Fruit fly (Drosophila melanogaster): Measurements from ENCODE around the gene CG11069.

Gene CG11069

dm6 chr3R:24894419-24895206, at the start of gene CG11069, which contains the start of gene CG31121:
CG11069 (plus strand) TSS chr3R:24894742.
CG31121 (minus strand) TSS chr3R:24894605.
- TF ChIP-seq CG10959 (GFP tag; IDR thresholded peaks at IDR 0.05) (no peak), Fer2 (tag; optimal IDR thresholded peaks at IDR 0.05) (no peak), bigmax (GFP tag; optimal IDR thresholded peaks at IDR 0.05) (no peak), chinmo (GFP tag; IDR thresholded peaks at IDR 0.05; ENCODE audit: partially characterized antibody) (0 out of 4 replicates have a peak, but pooled peaks have one; percentile 56), Poxn (GFP tag; IDR thresholded peaks at IDR 0.05) (no peak), CG5953 (GFP tag; IDR thresholded peaks at IDR 0.05) (no peak), otp (GFP tag; IDR thresholded peaks at IDR 0.05) (0 out of 3 replicates have a peak, but pooled peaks have one; percentile 43), nom (GFP tag; optimal IDR thresholded peaks at IDR 0.05) (peak; percentile 41), CG12219 (GFP tag; optimal IDR thresholded peaks at IDR 0.05) (no peak), CG12391 (tag; optimal IDR thresholded peaks at IDR 0.05) (peak; percentile 30), Elba2 (GFP tag; optimal IDR thresholded peaks at IDR 0.05) (peak; percentile 31), aop (GFP tag; IDR thresholded peaks at IDR 0.05) (0 out of 2 replicates have a peak, but pooled peaks have one; percentile 17), lola (GFP tag; optimal IDR thresholded peaks at IDR 0.05) (no peak), CG3163 (GFP tag; optimal IDR thresholded peaks at IDR 0.05) (peak; percentile 84), CG2202 (tag; optimal IDR thresholded peaks at IDR 0.05) (no peak), slbo (GFP tag; IDR thresholded peaks at IDR 0.05) (0 out of 2 replicates have a peak, but pooled peaks have one; percentile 23), croc (GFP tag; conservative IDR thresholded peaks at IDR 0.05) (no peak), CG8089 (GFP tag; optimal IDR thresholded peaks at IDR 0.05) (no peak), seq (GFP tag; IDR thresholded peaks at IDR 0.05) (0 out of 2 replicates have a peak, but pooled peaks have one; percentile 14), insv (GFP tag; optimal IDR thresholded peaks at IDR 0.05) (peak in 1 of 2 experiments; percentile 88), tup (GFP tag; optimal IDR thresholded peaks at IDR 0.05) (no peak), Med (GFP tag) (peak; percentile 31), cad (GFP tag; optimal IDR thresholded peaks at IDR 0.05) (no peak), dysf (GFP tag; IDR thresholded peaks at IDR 0.05) (no peak), unc-4 (GFP tag; IDR thresholded peaks at IDR 0.05; ENCODE audit: partially characterized antibody) (no peak), kni (GFP tag; optimal IDR thresholded peaks at IDR 0.05) (peak; percentile 50), CG5180 (GFP tag; optimal IDR thresholded peaks at IDR 0.05) (peak; percentile 38), Opbp (GFP tag; IDR thresholded peaks at IDR 0.05; ENCODE audit: partially characterized antibody) (0 out of 3 replicates have a peak, but pooled peaks have one; percentile 42), Xrp1 (GFP tag; IDR thresholded peaks at IDR 0.05) (0 out of 2 replicates have a peak, but pooled peaks have one; percentile 5), Hr78 (GFP tag; optimal IDR thresholded peaks at IDR 0.05) (peak in 1 of 2 experiments; percentile 2), bbx (GFP tag; IDR thresholded peaks at IDR 0.05; ENCODE audit: partially characterized antibody) (peak; percentile 45), Rfx (GFP tag; IDR thresholded peaks at IDR 0.05) (peak; percentile 46), sqz (GFP tag; optimal IDR thresholded peaks at IDR 0.05) (peak; percentile 58), zen2 (GFP tag; IDR thresholded peaks at IDR 0.05; ENCODE audit: partially characterized antibody) (0 out of 3 replicates have a peak, but pooled peaks have one; percentile 7), CG42726 (GFP tag; IDR thresholded peaks at IDR 0.05; ENCODE audit: partially characterized antibody) (peak; percentile 45; the same call in 1 of the 2 replicates), vvl (GFP tag; IDR thresholded peaks at IDR 0.05) (0 out of 2 replicates have a peak, but pooled peaks have one; percentile 9), z (GFP tag; IDR thresholded peaks at IDR 0.05) (peak; percentile 74), CG34422 (GFP tag; IDR thresholded peaks at IDR 0.05) (0 out of 3 replicates have a peak, but pooled peaks have one; percentile 9), CG7786 (GFP tag; optimal IDR thresholded peaks at IDR 0.05) (no peak), gce (GFP tag; IDR thresholded peaks at IDR 0.05) (peak; percentile 12; the same call in 1 of the 3 replicates), bcd (GFP tag; optimal IDR thresholded peaks at IDR 0.05) (no peak), ci (GFP tag; IDR thresholded peaks at IDR 0.05) (peak; percentile 15; the same call in 1 of the 3 replicates), luna (GFP tag; optimal IDR thresholded peaks at IDR 0.05) (no peak), chm (GFP tag; IDR thresholded peaks at IDR 0.05) (peak; percentile 50; the same call in 1 of the 2 replicates), Drgx (GFP tag; IDR thresholded peaks at IDR 0.05) (peak; percentile 45; the same call in 1 of the 2 replicates), ftz-f1 (GFP tag; optimal IDR thresholded peaks at IDR 0.05) (peak; percentile 67), zfh2 (GFP tag; optimal IDR thresholded peaks at IDR 0.05) (no peak)
